Worm (Caenorhabditis elegans) whole organism, L4 larva: ENCODE data around the gene nlp-17.
"Not testable (repeated sequence)": the region's sequence is repeated elsewhere in the genome, so short reads cannot be mapped to it uniquely, and the experiment has no call there.

Source experiments
- R02D3.7 ChIP-seq: fragments of 150-350 bp; sonication (generic microtip); optimal IDR thresholded peaks from 3 replicates; lab custom pipeline; 2014; ENCODE audit warnings: missing biosample characterization, missing genetic modification characterization
- Y105C5A.15 ChIP-seq: fragments of 200-800 bp; sonication (Bioruptor generic); IDR thresholded peaks from 2 replicates; pipeline ENCODE4 v1.3.6; 2022; ENCODE audit warnings: missing genetic modification characterization, missing compliant biosample characterization
- attf-4 ChIP-seq: sonication (generic microtip); optimal IDR thresholded peaks from 3 replicates; lab custom pipeline; 2017; ENCODE audit warnings: missing biosample characterization, missing genetic modification characterization
- ceh-44 ChIP-seq: fragments of 200-800 bp; sonication (Bioruptor generic); IDR thresholded peaks from 2 replicates; pipeline ENCODE4 v1.3.6; 2022; ENCODE audit warnings: missing genetic modification reagents, missing genetic modification characterization, missing compliant biosample characterization
- ceh-82 ChIP-seq: sonication (generic microtip); optimal IDR thresholded peaks from 2 replicates; lab custom pipeline; 2017; ENCODE audit warnings: missing biosample characterization, missing genetic modification characterization
- dmd-8 ChIP-seq: fragments of 200-800 bp; sonication (Bioruptor generic); IDR thresholded peaks from 2 replicates; pipeline ENCODE4 v1.3.6; 2022; ENCODE audit warnings: missing genetic modification characterization, missing compliant biosample characterization
- lim-7 ChIP-seq: fragments of 200-800 bp; sonication (Bioruptor generic); IDR thresholded peaks from 2 replicates; pipeline ENCODE4 v1.3.6; 2022; ENCODE audit warnings: missing genetic modification characterization, missing compliant biosample characterization
- lin-1 ChIP-seq: fragments of 200-800 bp; sonication (Bioruptor generic); IDR thresholded peaks from 2 replicates; pipeline ENCODE4 v1.3.6; 2022; ENCODE audit warnings: missing genetic modification reagents, missing genetic modification characterization, missing compliant biosample characterization
- lin-38 ChIP-seq: fragments of 200-800 bp; sonication (Bioruptor generic); IDR thresholded peaks from 2 replicates; pipeline ENCODE4 v1.3.6; 2022; ENCODE audit warnings: missing genetic modification reagents, missing genetic modification characterization, missing compliant biosample characterization
- madf-5 ChIP-seq, 2 experiments: fragments of 200-800 bp; sonication (Bioruptor generic); IDR thresholded peaks; 2 replicates each; pipeline ENCODE4 v1.3.6; 2022; ENCODE audit warnings: missing compliant biosample characterization in 2 of 2, missing genetic modification characterization in 2 of 2
- madf-9 ChIP-seq: fragments of 200-800 bp; sonication (Bioruptor generic); conservative IDR thresholded peaks from 2 replicates; pipeline ENCODE4 v1.3.6; 2022; ENCODE audit warnings: missing genetic modification reagents, missing genetic modification characterization, missing compliant biosample characterization
- mdl-1 ChIP-seq, 2 experiments: fragments of 150-350 bp in 1 of 2; sonication (generic microtip) in 1 of 2; optimal IDR thresholded peaks; 2 replicates each; lab custom pipeline; 2014 to 2017; ENCODE audit warnings: missing biosample characterization in 2 of 2, missing genetic modification characterization in 2 of 2
- mdt-29 ChIP-seq: fragments of 200-800 bp; sonication (Bioruptor generic); IDR thresholded peaks from 2 replicates; pipeline ENCODE4 v1.3.6; 2022; ENCODE audit warnings: missing genetic modification reagents, missing genetic modification characterization, missing compliant biosample characterization
- mxl-3 ChIP-seq: fragments of 200-800 bp; sonication (Bioruptor generic); optimal IDR thresholded peaks from 2 replicates; lab custom pipeline; 2018; ENCODE audit warnings: mild to moderate bottlenecking, missing genetic modification characterization, missing compliant biosample characterization
- nhr-10 ChIP-seq: fragments of 150-350 bp; optimal IDR thresholded peaks from 2 replicates; lab custom pipeline; 2014; ENCODE audit warnings: missing biosample characterization, missing genetic modification characterization
- nhr-11 ChIP-seq: fragments of 150-350 bp; optimal IDR thresholded peaks from 2 replicates; lab custom pipeline; 2014; ENCODE audit warnings: missing biosample characterization, missing genetic modification characterization
- nhr-42 ChIP-seq: fragments of 200-800 bp; sonication (Bioruptor generic); IDR thresholded peaks from 2 replicates; pipeline ENCODE4 v1.3.6; 2022; ENCODE audit warnings: missing genetic modification characterization, missing compliant biosample characterization
- pha-4 ChIP-seq, 2 experiments: fragments of 150-350 bp in 1 of 2; fragments of 200-800 bp in 1 of 2; sonication (Bioruptor generic) in 1 of 2; IDR thresholded peaks in 1 of 2; optimal IDR thresholded peaks in 1 of 2; 2 replicates each; pipeline versions ENCODE4 v1.3.6 to Lab custom; 2014 to 2022; ENCODE audit warnings: missing genetic modification characterization in 2 of 2, missing genetic modification reagents in 2 of 2, missing biosample characterization in 1 of 2, missing compliant biosample characterization in 1 of 2
- set-16 ChIP-seq: fragments of 200-800 bp; sonication (Bioruptor generic); IDR thresholded peaks from 2 replicates; pipeline ENCODE4 v1.3.6; 2022; ENCODE audit warnings: missing genetic modification reagents, missing genetic modification characterization, missing compliant biosample characterization
- skn-1 ChIP-seq: fragments of 150-350 bp; optimal IDR thresholded peaks from 2 replicates; lab custom pipeline; 2014; ENCODE audit warnings: missing biosample characterization, missing genetic modification characterization
- snpc-1.2 ChIP-seq: fragments of 200-800 bp; sonication (Bioruptor generic); IDR thresholded peaks from 2 replicates; pipeline ENCODE4 v1.3.6; 2022; ENCODE audit warnings: missing genetic modification reagents, missing genetic modification characterization, missing compliant biosample characterization

The nlp-17 gene

ce11 chrIV:13464620-13465019 lies 40.9 kb downstream of the nlp-17 start:
- TF ChIP-seq madf-9 (GFP tag; lab: Robert Waterston, UW), result 0 out of 2 replicates have a peak, but pooled peaks have one; percentile 11
- 0 out of 2 replicates have a peak, but pooled peaks have one; percentile 30 for TF ChIP-seq ceh-44 (GFP tag; lab: Robert Waterston, UW)

ce11 chrIV:13463889-13464288 lies 41.7 kb downstream of the nlp-17 start:
- TF ChIP-seq lim-7 (peak; percentile 86), lin-38 (GFP tag; lab: Robert Waterston, UW) (peak; percentile 52), pha-4 (GFP tag; IDR thresholded peaks at IDR 0.05; lab: Robert Waterston, UW) (peak; percentile 39; the same call in 1 of the 2 replicates), Y105C5A.15 (GFP tag; lab: Robert Waterston, UW) (peak; percentile 68; the same call in 1 of the 2 replicates), dmd-8 (GFP tag; lab: Robert Waterston, UW) (peak; percentile 67; the same call in 1 of the 2 replicates), mdt-29 (GFP tag; lab: Robert Waterston, UW) (peak; percentile 70), madf-5 (GFP tag; IDR thresholded peaks at IDR 0.05; lab: Robert Waterston, UW) (0 out of 4 replicates have a peak, but pooled peaks of 1 of the 2 experiments have one; percentile 57), snpc-1.2 (GFP tag; lab: Robert Waterston, UW) (peak; percentile 80), lin-1 (GFP tag; lab: Robert Waterston, UW) (peak; percentile 71)
- not testable (repeated sequence) for TF ChIP-seq pha-4 (tag; optimal IDR thresholded peaks at IDR 0.05; lab: Kevin White, UChicago)

- TF ChIP-seq set-16 (GFP tag; lab: Robert Waterston, UW), result peak; percentile 78
- 0 out of 2 replicates have a peak, but pooled peaks have one; percentile 22 for TF ChIP-seq nhr-42 (GFP tag; lab: Robert Waterston, UW)
These were observed 43.3 kb downstream of the nlp-17 start for ce11 chrIV:13462165-13462712.

- TF ChIP-seq nhr-11 (tag; lab: Kevin White, UChicago) (no peak), mdl-1 (tag; optimal IDR thresholded peaks at IDR 0.05; lab: Kevin White, UChicago) (no peak), mxl-3 (GFP tag; lab: Kevin White, UChicago) (no peak), ceh-82 (tag; lab: Kevin White, UChicago) (no peak), attf-4 (no peak), nhr-10 (tag; lab: Kevin White, UChicago) (no peak)
These were observed 44.7 kb downstream of the nlp-17 start, which contains the start of gene Y38H8A.12 for ce11 chrIV:13460876-13461275. Y38H8A.12 (minus strand) TSS chrIV:13460976.

ce11 chrIV:13458237-13458636 lies 47.3 kb downstream of the nlp-17 start:
- TF ChIP-seq R02D3.7 (tag; lab: Kevin White, UChicago), result no peak
- TF ChIP-seq set-16 (GFP tag; lab: Robert Waterston, UW), result peak; percentile 61

- TF ChIP-seq skn-1 (tag; lab: Kevin White, UChicago), result no peak
- TF ChIP-seq lin-38 (GFP tag; lab: Robert Waterston, UW), result peak; percentile 34; the same call in 1 of the 2 replicates
- TF ChIP-seq, all 104 proteins: peak for 1
These were observed 48.7 kb downstream of the nlp-17 start for ce11 chrIV:13456893-13457292.

ce11 chrIV:13456138-13456537 lies 49.4 kb downstream of the nlp-17 start:
- 0 out of 4 replicates have a peak, but pooled peaks of 1 of the 2 experiments have one; percentile 10 for TF ChIP-seq madf-5 (GFP tag; IDR thresholded peaks at IDR 0.05; lab: Robert Waterston, UW)
- TF ChIP-seq, all 104 proteins: peak for 1; not testable (repeated sequence) for 103
